Fruit fly (Drosophila melanogaster) whole organism, pupa: ENCODE results near the gene CG11309.

ENCODE experiments used
- CG10348 ChIP-seq: fragments of 200-800 bp; sonication (Bioruptor generic); IDR thresholded peaks from 2 replicates; pipeline ENCODE4 v1.3.6; 2022; ENCODE audit warnings: missing biosample characterization, missing genetic modification characterization
- CG12605 ChIP-seq: fragments of 200-800 bp; sonication (Bioruptor generic); IDR thresholded peaks from 2 replicates; pipeline ENCODE4 v1.3.6; 2022; ENCODE audit warnings: missing biosample characterization, missing genetic modification characterization
- CG13204 ChIP-seq: fragments of 200-800 bp; sonication (Bioruptor generic); optimal IDR thresholded peaks from 2 replicates; lab custom pipeline; 2018; ENCODE audit warnings: missing biosample characterization, mild to moderate bottlenecking, missing genetic modification characterization, moderate library complexity
- CG14655 ChIP-seq: fragments of 200-800 bp; sonication (Bioruptor generic); optimal IDR thresholded peaks from 3 replicates; lab custom pipeline; 2017; ENCODE audit warnings: mild to moderate bottlenecking, missing biosample characterization, missing genetic modification reagents, missing genetic modification characterization
- CG15710 ChIP-seq: fragments of 200-800 bp; sonication (Bioruptor generic); optimal IDR thresholded peaks from 2 replicates; lab custom pipeline; 2018; ENCODE audit warnings: missing biosample characterization, mild to moderate bottlenecking, missing genetic modification characterization, moderate library complexity
- CG17806 ChIP-seq: fragments of 200-800 bp; sonication (Bioruptor generic); optimal IDR thresholded peaks from 2 replicates; lab custom pipeline; 2018; ENCODE audit warnings: missing biosample characterization, mild to moderate bottlenecking, missing genetic modification characterization, moderate library complexity
- CG32121 ChIP-seq: fragments of 200-800 bp; sonication (Bioruptor generic); IDR thresholded peaks from 2 replicates; pipeline ENCODE4 v1.3.6; 2022; ENCODE audit warnings: missing biosample characterization, missing genetic modification characterization
- CG34367 ChIP-seq: fragments of 200-800 bp; sonication (Bioruptor generic); optimal IDR thresholded peaks from 2 replicates; lab custom pipeline; 2018; ENCODE audit warnings: missing biosample characterization, mild to moderate bottlenecking, missing genetic modification characterization
- CG4496 ChIP-seq: fragments of 200-800 bp; sonication (Bioruptor generic); IDR thresholded peaks from 3 replicates; pipeline ENCODE4 v1.3.6; 2022; ENCODE audit warnings: missing biosample characterization, missing genetic modification characterization
- CG8159 ChIP-seq: fragments of 200-800 bp; sonication (Bioruptor generic); optimal IDR thresholded peaks from 3 replicates; lab custom pipeline; 2018; ENCODE audit warnings: missing biosample characterization, mild to moderate bottlenecking, missing genetic modification characterization, moderate library complexity
- CG8301 ChIP-seq: fragments of 200-800 bp; sonication (Bioruptor generic); optimal IDR thresholded peaks from 2 replicates; lab custom pipeline; 2018; ENCODE audit warnings: missing biosample characterization, mild to moderate bottlenecking, missing genetic modification characterization
- CG9948 ChIP-seq: fragments of 200-800 bp; sonication (Bioruptor generic); optimal IDR thresholded peaks from 2 replicates; lab custom pipeline; 2018; ENCODE audit warnings: missing biosample characterization, mild to moderate bottlenecking, missing genetic modification characterization, moderate library complexity
- D1 ChIP-seq: fragments of 200-800 bp; sonication (Bioruptor generic); optimal IDR thresholded peaks from 2 replicates; lab custom pipeline; 2018; ENCODE audit warnings: missing biosample characterization, mild to moderate bottlenecking, missing genetic modification characterization, moderate library complexity
- EcR ChIP-seq: fragments of 200-800 bp; sonication (Bioruptor generic); optimal IDR thresholded peaks from 3 replicates; lab custom pipeline; 2019; ENCODE audit warnings: missing biosample characterization, missing genetic modification characterization, mild to moderate bottlenecking, moderate library complexity, missing genetic modification reagents
- Ets98B ChIP-seq: fragments of 200-800 bp; sonication (Bioruptor generic); IDR thresholded peaks from 2 replicates; pipeline ENCODE4 v1.3.6; 2022; ENCODE audit warnings: missing biosample characterization, missing genetic modification characterization
- Pif1A ChIP-seq: fragments of 200-800 bp; sonication (Bioruptor generic); optimal IDR thresholded peaks from 3 replicates; lab custom pipeline; 2016; ENCODE audit warnings: missing biosample characterization, missing genetic modification characterization
- Pif1B ChIP-seq: fragments of 200-800 bp; sonication (Bioruptor generic); optimal IDR thresholded peaks from 3 replicates; lab custom pipeline; 2016; ENCODE audit warnings: missing biosample characterization, missing genetic modification characterization
- Snoo ChIP-seq: fragments of 200-800 bp; sonication (Bioruptor generic); optimal IDR thresholded peaks from 3 replicates; lab custom pipeline; 2017; ENCODE audit warnings: missing biosample characterization, mild to moderate bottlenecking, missing genetic modification characterization, inconsistent platforms
- fd96Ca ChIP-seq: fragments of 200-800 bp; sonication (Bioruptor generic); IDR thresholded peaks from 3 replicates; pipeline ENCODE4 v1.3.6; 2022; ENCODE audit warnings: missing biosample characterization, missing genetic modification characterization
- gl ChIP-seq: fragments of 200-800 bp; sonication (Bioruptor generic); optimal IDR thresholded peaks from 2 replicates; lab custom pipeline; 2018; ENCODE audit warnings: missing biosample characterization, mild to moderate bottlenecking, missing genetic modification characterization
- rn ChIP-seq: fragments of 200-800 bp; sonication (Bioruptor generic); IDR thresholded peaks from 2 replicates; pipeline ENCODE4 v1.3.6; 2022; ENCODE audit warnings: missing biosample characterization, missing genetic modification characterization

CG11309 gene

dm6 chr3L:21281706-21282105 is 22.8 kb downstream of the CG11309 start:
- no peak for TF ChIP-seq CG12605 (GFP tag; lab: Robert Waterston, UW)

- TF ChIP-seq EcR (GFP tag; lab: Kevin White, UChicago) = peak; percentile 77
- no peak for TF ChIP-seq CG34367 (tag; lab: Kevin White, UChicago)
- no peak for TF ChIP-seq fd96Ca
Observed at dm6 chr3L:21280996-21281691, 23.3 kb downstream of the CG11309 start, which contains the start of gene ppl. TSS of gene ppl (minus strand) at chr3L:21281506.

dm6 chr3L:21279876-21280566 is 24.4 kb downstream of the CG11309 start, which contains the start of gene AcCoAS:
TSS of gene AcCoAS (minus strand) at chr3L:21280243.
- TF ChIP-seq CG8301 (tag; lab: Kevin White, UChicago) (no peak), CG32121 (GFP tag; lab: Robert Waterston, UW) (peak; percentile 39; the same call in 1 of the 2 replicates), CG14655 (GFP tag; lab: Kevin White, UChicago) (no peak), rn (no peak), CG4496 (GFP tag; lab: Robert Waterston, UW) (peak; percentile 81), D1 (tag; lab: Kevin White, UChicago) (no peak), CG13204 (GFP tag; lab: Kevin White, UChicago) (no peak), CG34367 (tag; lab: Kevin White, UChicago) (no peak), CG17806 (no peak), Ets98B (peak; percentile 28; the same call in 1 of the 2 replicates), Snoo (tag; lab: Kevin White, UChicago) (peak; percentile 53), Pif1B (GFP tag; lab: Kevin White, UChicago) (no peak), CG10348 (no peak), CG9948 (peak; percentile 23), fd96Ca (0 out of 3 replicates have a peak, but pooled peaks have one; percentile 14), Pif1A (GFP tag; lab: Kevin White, UChicago) (peak; percentile 34), CG8159 (tag; lab: Kevin White, UChicago) (peak; percentile 11), CG12605 (GFP tag; lab: Robert Waterston, UW) (no peak; the same call in none of the 2 replicates), gl (tag; lab: Kevin White, UChicago) (peak; percentile 43), CG15710 (tag; lab: Kevin White, UChicago) (peak; percentile 30), EcR (GFP tag; lab: Kevin White, UChicago) (peak; percentile 67)

- no peak for TF ChIP-seq EcR (GFP tag; lab: Kevin White, UChicago)
- no peak for TF ChIP-seq CG14655 (GFP tag; lab: Kevin White, UChicago)
- TF ChIP-seq CG4496 (GFP tag; lab: Robert Waterston, UW) = no peak
Observed at dm6 chr3L:21279168-21279567, 25.3 kb downstream of the CG11309 start.

- TF ChIP-seq CG12605 (GFP tag; lab: Robert Waterston, UW) = no peak
- no peak for TF ChIP-seq CG10348
- no peak for TF ChIP-seq fd96Ca
- no peak for TF ChIP-seq CG9948
- TF ChIP-seq CG34367 (tag; lab: Kevin White, UChicago) = no peak
- no peak for TF ChIP-seq EcR (GFP tag; lab: Kevin White, UChicago)
- TF ChIP-seq CG13204 (GFP tag; lab: Kevin White, UChicago) = no peak
- TF ChIP-seq Ets98B = no peak
- TF ChIP-seq gl (tag; lab: Kevin White, UChicago) = no peak
- TF ChIP-seq Pif1A (GFP tag; lab: Kevin White, UChicago) = no peak
- no peak for TF ChIP-seq Snoo (tag; lab: Kevin White, UChicago)
- TF ChIP-seq, all 21 proteins: peak for 0
Observed at dm6 chr3L:21277897-21278530, 26.4 kb downstream of the CG11309 start.

- no peak for TF ChIP-seq Pif1B (GFP tag; lab: Kevin White, UChicago)
- TF ChIP-seq CG34367 (tag; lab: Kevin White, UChicago) = no peak
- peak; percentile 17; the same call in 1 of the 2 replicates for TF ChIP-seq Ets98B
- 0 out of 2 replicates have a peak, but pooled peaks have one; percentile 18 for TF ChIP-seq CG12605 (GFP tag; lab: Robert Waterston, UW)
- peak; percentile 38 for TF ChIP-seq CG9948
- no peak for TF ChIP-seq CG32121 (GFP tag; lab: Robert Waterston, UW)
- TF ChIP-seq gl (tag; lab: Kevin White, UChicago) = no peak
- no peak for TF ChIP-seq Pif1A (GFP tag; lab: Kevin White, UChicago)
- peak; percentile 45 for TF ChIP-seq CG8159 (tag; lab: Kevin White, UChicago)
- no peak for TF ChIP-seq rn
- TF ChIP-seq CG17806 = peak; percentile 19
- TF ChIP-seq fd96Ca = no peak
- TF ChIP-seq CG10348 = no peak
- TF ChIP-seq Snoo (tag; lab: Kevin White, UChicago) = peak; percentile 12
- TF ChIP-seq CG15710 (tag; lab: Kevin White, UChicago) = peak; percentile 5
- TF ChIP-seq EcR (GFP tag; lab: Kevin White, UChicago) = no peak
Observed at dm6 chr3L:21276296-21277257, 27.9 kb downstream of the CG11309 start.
